Worm (Caenorhabditis elegans) whole organism, midembryonic: ENCODE results near the gene D2096.7.

Experiments
- ztf-23 ChIP-seq: fragments of 200-800 bp; sonication (Bioruptor generic); IDR thresholded peaks from 2 replicates; pipeline ENCODE4 v1.3.6; 2022; ENCODE audit warnings: missing genetic modification reagents, missing genetic modification characterization, missing compliant biosample characterization
- ztf-29 ChIP-seq: fragments of 200-800 bp; sonication (Bioruptor generic); IDR thresholded peaks from 2 replicates; pipeline ENCODE4 v1.3.6; 2022; ENCODE audit warnings: missing genetic modification reagents, missing genetic modification characterization, missing compliant biosample characterization

- TF ChIP-seq ztf-29 (GFP tag; lab: Robert Waterston, UW) (no peak), ztf-23 (GFP tag; lab: Robert Waterston, UW) (no peak)
Observed at ce11 chrIV:8358492-8358891, 18.9 kb downstream of the D2096.7 start, which contains the start of gene D2096.13.
